Worm (Caenorhabditis elegans): ENCODE measurements around the gene cup-14.

ce11 chrII:13875734-13876133 lies 3.7 kb upstream of the cup-14 start, which contains the start of gene ing-3:
- TF ChIP-seq med-1 (GFP tag; optimal IDR thresholded peaks at IDR 0.05; ENCODE audit: insufficient read depth) (no peak), flt-1 (GFP tag; IDR thresholded peaks at IDR 0.05) (no peak)
